Worm (Caenorhabditis elegans) whole organism, late embryonic: ENCODE data around the gene shl-1.

Experiments
- C08G9.2 ChIP-seq: sonication (generic microtip); optimal IDR thresholded peaks from 2 replicates; lab custom pipeline; 2016; ENCODE audit warnings: mild to moderate bottlenecking, missing genetic modification characterization, moderate library complexity, missing compliant biosample characterization
- pha-4 ChIP-seq: fragments of 150-350 bp; optimal IDR thresholded peaks from 2 replicates; lab custom pipeline; 2018; ENCODE audit warnings: missing biosample characterization, missing genetic modification reagents, missing genetic modification characterization

DNA sequence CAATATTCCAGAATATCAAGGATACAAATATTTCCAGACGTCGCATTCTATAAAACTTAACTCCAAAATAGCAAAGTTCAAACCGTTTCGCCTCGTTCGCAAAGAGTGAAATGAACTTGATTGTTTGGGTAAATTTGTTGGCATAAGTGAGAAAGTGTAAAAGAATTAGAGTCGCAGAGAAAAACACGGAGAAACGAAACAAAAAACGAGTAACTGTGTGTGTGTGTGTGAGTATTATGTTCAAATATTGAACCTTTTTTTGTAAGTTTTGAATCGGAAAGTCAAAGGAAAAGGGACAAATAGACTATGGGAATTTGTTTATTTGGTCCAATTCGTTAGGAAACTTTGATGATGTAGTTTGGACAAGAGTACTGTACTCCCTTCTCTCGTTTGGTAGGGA, 47.7 kb upstream of the shl-1 start, which contains the start of gene acp-7:
- TF ChIP-seq pha-4 (tag; lab: Kevin White, UChicago) (no peak), C08G9.2 (tag; lab: Kevin White, UChicago) (no peak)
